Worm (Caenorhabditis elegans) whole organism, L2 larva: Measurements from ENCODE around the gene T04G9.6.

Experiments used
- F13H6.1 ChIP-seq: sonication (generic microtip); optimal IDR thresholded peaks from 2 replicates; lab custom pipeline; 2016; ENCODE audit warnings: missing genetic modification characterization, missing compliant biosample characterization
- R02D3.7 ChIP-seq: fragments of 150-350 bp; optimal IDR thresholded peaks from 2 replicates; lab custom pipeline; 2014; ENCODE audit warnings: missing biosample characterization, missing genetic modification characterization
- nhr-11 ChIP-seq: fragments of 150-350 bp; optimal IDR thresholded peaks from 2 replicates; lab custom pipeline; 2014; ENCODE audit warnings: missing biosample characterization, missing genetic modification characterization
- nhr-12 ChIP-seq: fragments of 150-350 bp; optimal IDR thresholded peaks from 2 replicates; lab custom pipeline; 2014; ENCODE audit warnings: missing biosample characterization, missing genetic modification characterization

DNA sequence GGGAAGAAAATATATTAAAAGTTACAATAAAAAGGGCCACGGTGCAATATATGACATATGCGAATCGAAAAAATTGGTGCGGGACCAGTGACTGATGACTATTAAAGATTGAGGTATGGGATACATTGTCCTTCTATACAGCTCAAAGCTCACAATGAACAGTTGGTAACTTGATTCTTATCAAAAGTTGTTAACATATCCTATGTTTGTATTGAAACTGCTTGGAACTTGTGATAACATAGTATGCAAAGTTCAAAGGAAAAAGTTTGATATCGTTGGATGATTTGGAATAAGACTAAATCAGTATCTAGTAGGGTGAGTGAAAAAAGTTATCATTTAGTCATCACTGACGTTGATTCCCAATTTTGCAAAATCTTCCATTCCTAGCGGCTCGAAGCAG lies 33.2 kb upstream of the T04G9.6 start:
- TF ChIP-seq nhr-11 (tag; lab: Kevin White, UChicago) (no peak), F13H6.1 (tag; lab: Kevin White, UChicago) (no peak), nhr-12 (tag; lab: Kevin White, UChicago) (no peak), R02D3.7 (no peak)
